In genomic region chr3R:24137311-24137945, dm6 we compare ENCODE assay signal across 1 fruit fly cellular context.
TF ChIP-seq lines count a peak whose summit lies in the region.

Gene Npc2f (plus strand): TSS chr3R:24137895.

TF ChIP-seq in whole organism, embryonic, 481 proteins besides CTCF, POLR2A, EP300 and RAD21 (continued from another document):
- no peak for TF ChIP-seq Taf1 (GFP tag; IDR thresholded peaks at IDR 0.05; lab: Robert Waterston, UW)
